Fruit fly (Drosophila melanogaster): Measurements from ENCODE around the gene CG15784.

Gene CG15784

dm6 chrX:5429778-5430576 lies 606 bp downstream of the CG15784 start (continued):
- TF ChIP-seq phol (tag; optimal IDR thresholded peaks at IDR 0.05) (peak; percentile 71), GATAe (GFP tag; conservative IDR thresholded peaks at IDR 0.05) (peak; percentile 57; the same call in 1 of the 2 replicates), HLH4C (GFP tag; IDR thresholded peaks at IDR 0.05; ENCODE audit: partially characterized antibody) (no peak), dan (GFP tag; IDR thresholded peaks at IDR 0.05) (no peak), MTF-1 (GFP tag; optimal IDR thresholded peaks at IDR 0.05; ENCODE audit: borderline replicate concordance) (no peak), CG14965 (GFP tag; optimal IDR thresholded peaks at IDR 0.05; ENCODE audit: borderline replicate concordance) (no peak), E2f2 (GFP tag; IDR thresholded peaks at IDR 0.05) (peak; percentile 58), CG8478 (optimal IDR thresholded peaks at IDR 0.05) (no peak), HHEX (GFP tag; optimal IDR thresholded peaks at IDR 0.05) (peak; percentile 77), H2.0 (GFP tag; IDR thresholded peaks at IDR 0.05) (peak; percentile 66), Gsc (GFP tag; IDR thresholded peaks at IDR 0.05) (peak; percentile 44; the same call in 1 of the 2 replicates), hbn (GFP tag; IDR thresholded peaks at IDR 0.05; ENCODE audit: partially characterized antibody) (no peak), ERR (GFP tag; optimal IDR thresholded peaks at IDR 0.05) (peak; percentile 43), CG9797 (GFP tag; optimal IDR thresholded peaks at IDR 0.05) (no peak), ci (GFP tag; IDR thresholded peaks at IDR 0.05) (peak; percentile 64; the same call in 2 of the 3 replicates), seq (GFP tag; IDR thresholded peaks at IDR 0.05) (peak; percentile 83), sob (GFP tag; IDR thresholded peaks at IDR 0.05) (peak; percentile 88), Drgx (GFP tag; IDR thresholded peaks at IDR 0.05) (peak; percentile 89), Hr51 (GFP tag; optimal IDR thresholded peaks at IDR 0.05) (peak; percentile 52 to 84), Mrtf (GFP tag; IDR thresholded peaks at IDR 0.05) (peak; percentile 75; the same call in 2 of the 3 replicates), Dip3 (GFP tag; optimal IDR thresholded peaks at IDR 0.05) (peak; percentile 79), CG1024 (GFP tag; IDR thresholded peaks at IDR 0.05) (0 out of 2 replicates have a peak, but pooled peaks have one; percentile 41), fd3F (GFP tag; optimal IDR thresholded peaks at IDR 0.05) (peak; percentile 82), NC2α (GFP tag; optimal IDR thresholded peaks at IDR 0.05) (no peak), tap (tag; optimal IDR thresholded peaks at IDR 0.05) (peak; percentile 38), Trl (optimal IDR thresholded peaks at IDR 0.05) (peak in 1 of 2 experiments; percentile 40), Trl (GFP tag; optimal IDR thresholded peaks at IDR 0.05) (peak; percentile 59), so (GFP tag; IDR thresholded peaks at IDR 0.05) (peak; percentile 79; the same call in 2 of the 3 replicates), Stat92E (GFP tag; optimal IDR thresholded peaks at IDR 0.05) (no peak), CG30431 (GFP tag; optimal IDR thresholded peaks at IDR 0.05) (peak; percentile 54), CG16779 (GFP tag; IDR thresholded peaks at IDR 0.05) (no peak; the same call in 1 of the 2 replicates), ham (GFP tag; IDR thresholded peaks at IDR 0.05) (peak; percentile 57; the same call in 1 of the 2 replicates), CG10274 (GFP tag; optimal IDR thresholded peaks at IDR 0.05) (peak; percentile 61), Kr (GFP tag; optimal IDR thresholded peaks at IDR 0.05) (no peak), CG1832 (GFP tag; optimal IDR thresholded peaks at IDR 0.05) (no peak), CG7745 (tag; optimal IDR thresholded peaks at IDR 0.05) (no peak), Rx (GFP tag; IDR thresholded peaks at IDR 0.05) (0 out of 2 replicates have a peak, but pooled peaks have one; percentile 24), CG31388 (GFP tag; optimal IDR thresholded peaks at IDR 0.05) (peak; percentile 42), CG18619 (GFP tag; optimal IDR thresholded peaks at IDR 0.05) (peak; percentile 79), h (optimal IDR thresholded peaks at IDR 0.05) (no peak), CG14014 (GFP tag; IDR thresholded peaks at IDR 0.05) (peak; percentile 78), sna (GFP tag; IDR thresholded peaks at IDR 0.05; ENCODE audit: partially characterized antibody) (no peak), her (GFP tag; optimal IDR thresholded peaks at IDR 0.05) (peak; percentile 61), grn (GFP tag; optimal IDR thresholded peaks at IDR 0.05) (no peak), CG5180 (GFP tag; optimal IDR thresholded peaks at IDR 0.05) (peak; percentile 52), Atf-2 (GFP tag; optimal IDR thresholded peaks at IDR 0.05) (peak; percentile 69), wek (GFP tag; optimal IDR thresholded peaks at IDR 0.05) (no peak), Nf-YB (GFP tag; optimal IDR thresholded peaks at IDR 0.05) (peak; percentile 52), Sry-δ (GFP tag; optimal IDR thresholded peaks at IDR 0.05) (peak; percentile 34)
